Worm (Caenorhabditis elegans) whole organism, early embryonic: Measurements from ENCODE around the gene Y43F8C.17.

Experiments
- B0310.2 ChIP-seq: sonication (generic microtip); optimal IDR thresholded peaks from 2 replicates; lab custom pipeline; 2016; ENCODE audit warnings: mild to moderate bottlenecking, missing genetic modification characterization, missing compliant biosample characterization
- ama-1 ChIP-seq: fragments of 150-350 bp; optimal IDR thresholded peaks from 2 replicates; lab custom pipeline; 2014
- ceh-13 ChIP-seq: fragments of 200-800 bp; sonication (Bioruptor generic); optimal IDR thresholded peaks from 2 replicates; lab custom pipeline; 2018; ENCODE audit warnings: mild to moderate bottlenecking, missing genetic modification characterization, missing compliant biosample characterization
- ceh-36 ChIP-seq: sonication (generic microtip); optimal IDR thresholded peaks from 2 replicates; lab custom pipeline; 2016; ENCODE audit warnings: missing genetic modification characterization, inconsistent platforms, missing compliant biosample characterization
- flt-1 ChIP-seq: fragments of 200-800 bp; sonication (Bioruptor generic); IDR thresholded peaks from 2 replicates; pipeline ENCODE4 v1.3.6; 2022; ENCODE audit warnings: missing genetic modification characterization, missing compliant biosample characterization
- hnd-1 ChIP-seq: sonication (generic microtip); optimal IDR thresholded peaks from 2 replicates; lab custom pipeline; 2016; ENCODE audit warnings: missing genetic modification characterization, missing compliant biosample characterization
- tra-4 ChIP-seq: sonication (generic microtip); optimal IDR thresholded peaks from 2 replicates; lab custom pipeline; 2017; ENCODE audit warnings: missing genetic modification characterization, missing compliant biosample characterization

DNA sequence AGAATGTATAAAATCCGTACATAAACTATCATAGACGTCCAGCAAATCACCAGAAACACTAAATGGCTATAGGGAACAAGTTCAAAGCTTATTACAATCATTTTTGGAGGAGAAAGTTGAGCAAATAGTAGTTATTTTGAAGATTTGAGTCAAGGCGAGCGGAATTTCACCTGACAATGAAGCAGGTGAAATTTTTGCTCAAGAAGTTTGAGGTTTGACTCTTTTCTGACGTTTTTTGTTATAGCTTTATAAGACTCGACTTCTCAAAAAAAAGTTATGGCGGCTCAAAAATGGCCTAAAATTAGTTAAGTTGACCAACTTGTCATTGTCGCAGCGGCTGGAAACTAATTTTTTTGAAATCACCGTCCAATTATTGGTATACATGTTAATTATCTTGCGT lies 7.1 kb upstream of the Y43F8C.17 start, which contains the start of gene srv-3:
- TF ChIP-seq ceh-13 (GFP tag; lab: Kevin White, UChicago) (no peak), B0310.2 (tag; lab: Kevin White, UChicago) (no peak), flt-1 (GFP tag; lab: Robert Waterston, UW) (no peak), tra-4 (no peak), ceh-36 (tag; lab: Kevin White, UChicago) (no peak), ama-1 (lab: Kevin White, UChicago) (no peak), hnd-1 (tag; lab: Kevin White, UChicago) (no peak)
